Worm (Caenorhabditis elegans): ENCODE measurements around the gene trr-1.
A peak's percentile ranks its signal among the peaks of the same experiment; 100 is the strongest.

trr-1 gene

DNA sequence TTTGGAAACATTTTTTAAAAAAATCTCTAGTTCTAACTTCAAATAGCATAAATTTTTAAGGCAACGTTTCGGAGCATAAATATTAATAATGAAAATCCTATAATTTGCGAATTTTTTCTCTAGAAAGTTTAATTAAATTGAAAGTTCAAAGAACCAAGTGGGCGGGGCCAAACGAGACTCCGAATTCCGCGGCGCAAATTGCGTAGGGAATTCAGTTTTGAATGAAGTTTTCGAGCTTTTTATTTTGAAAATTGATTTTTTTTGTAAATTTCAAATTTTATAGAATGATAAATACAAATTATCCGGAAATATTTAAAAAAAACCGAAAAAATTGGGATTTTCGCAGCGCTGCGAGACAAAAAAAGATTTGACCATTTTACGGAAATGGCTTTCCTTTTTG is 45.1 kb upstream of the trr-1 start:
- no peak for TF ChIP-seq unc-62 (GFP tag; optimal IDR thresholded peaks at IDR 0.05)

DNA sequence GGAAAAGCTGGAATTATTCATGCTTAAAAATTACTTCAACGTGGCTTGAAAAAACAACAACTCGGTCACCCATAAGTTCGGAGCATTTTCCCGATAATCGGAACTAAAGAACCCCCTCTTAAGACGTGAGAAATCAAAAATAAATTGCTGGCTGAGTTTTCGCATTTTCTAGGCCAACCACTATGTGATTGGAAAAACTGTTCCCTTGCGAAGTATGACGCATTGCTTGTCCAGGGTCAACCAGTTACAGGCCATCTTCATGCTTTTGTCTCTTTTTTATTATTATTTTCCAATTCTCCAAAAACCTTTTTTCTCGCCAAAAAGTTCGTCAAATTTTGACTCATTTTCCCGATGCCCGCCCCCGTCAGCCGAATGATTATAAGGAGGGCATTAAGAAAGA is 44.4 kb upstream of the trr-1 start, which contains the start of gene F13D12.3:
Gene F13D12.3 (plus strand): TSS at position 301 of the 400 bp plus-strand sequence.
- no peak for TF ChIP-seq ces-1 (GFP tag; optimal IDR thresholded peaks at IDR 0.05)
- TF ChIP-seq lin-32 (GFP tag; optimal IDR thresholded peaks at IDR 0.05), result no peak
- TF ChIP-seq nhr-12 (tag; optimal IDR thresholded peaks at IDR 0.05), result no peak

- TF ChIP-seq ztf-11 (tag; optimal IDR thresholded peaks at IDR 0.05) (no peak), elt-3 (tag; optimal IDR thresholded peaks at IDR 0.05) (no peak), mls-2 (tag; optimal IDR thresholded peaks at IDR 0.05) (no peak), ham-2 (GFP tag; optimal IDR thresholded peaks at IDR 0.05) (no peak), tbx-8 (GFP tag; optimal IDR thresholded peaks at IDR 0.05) (no peak), mab-5 (tag; optimal IDR thresholded peaks at IDR 0.05) (no peak)
Observed at ce11 chrII:11719533-11719932, 43.8 kb upstream of the trr-1 start.

- no peak for TF ChIP-seq elt-1 (tag; optimal IDR thresholded peaks at IDR 0.05; ENCODE audit: borderline replicate concordance, insufficient read depth)
- TF ChIP-seq sem-2 (GFP tag; optimal IDR thresholded peaks at IDR 0.05), result no peak
- no peak for TF ChIP-seq zip-8 (tag; optimal IDR thresholded peaks at IDR 0.05)
- no peak for TF ChIP-seq elt-3 (tag; optimal IDR thresholded peaks at IDR 0.05)
- TF ChIP-seq nhr-237 (tag; optimal IDR thresholded peaks at IDR 0.05), result no peak
- no peak for TF ChIP-seq M03D4.4 (tag; optimal IDR thresholded peaks at IDR 0.05)
- no peak for TF ChIP-seq ceh-39 (tag; optimal IDR thresholded peaks at IDR 0.05)
- TF ChIP-seq snpc-4 (tag; optimal IDR thresholded peaks at IDR 0.05), result no peak
- no peak for TF ChIP-seq ces-1 (GFP tag; optimal IDR thresholded peaks at IDR 0.05)
- TF ChIP-seq bed-3 (GFP tag; optimal IDR thresholded peaks at IDR 0.05), result no peak
- TF ChIP-seq ham-2 (GFP tag; optimal IDR thresholded peaks at IDR 0.05), result no peak
- no peak for TF ChIP-seq mep-1 (tag; optimal IDR thresholded peaks at IDR 0.05)
- TF ChIP-seq lin-13 (tag; optimal IDR thresholded peaks at IDR 0.05), result no peak
- no peak for TF ChIP-seq unc-39 (tag; optimal IDR thresholded peaks at IDR 0.05)
- no peak for TF ChIP-seq pha-4 (tag; optimal IDR thresholded peaks at IDR 0.05)
Observed at ce11 chrII:11714728-11715127, 39.0 kb upstream of the trr-1 start.

ce11 chrII:11713569-11713968 is 37.8 kb upstream of the trr-1 start, which contains the start of gene F13D12.10:
Gene F13D12.10, plus strand, starts transcription at chrII:11713799.
- TF ChIP-seq cnd-1 (tag; optimal IDR thresholded peaks at IDR 0.05) (no peak), unc-120 (tag; optimal IDR thresholded peaks at IDR 0.05; ENCODE audit: poor library complexity, severe bottlenecking) (peak; percentile 7), hlh-1 (tag; optimal IDR thresholded peaks at IDR 0.05) (peak; percentile 95)

DNA sequence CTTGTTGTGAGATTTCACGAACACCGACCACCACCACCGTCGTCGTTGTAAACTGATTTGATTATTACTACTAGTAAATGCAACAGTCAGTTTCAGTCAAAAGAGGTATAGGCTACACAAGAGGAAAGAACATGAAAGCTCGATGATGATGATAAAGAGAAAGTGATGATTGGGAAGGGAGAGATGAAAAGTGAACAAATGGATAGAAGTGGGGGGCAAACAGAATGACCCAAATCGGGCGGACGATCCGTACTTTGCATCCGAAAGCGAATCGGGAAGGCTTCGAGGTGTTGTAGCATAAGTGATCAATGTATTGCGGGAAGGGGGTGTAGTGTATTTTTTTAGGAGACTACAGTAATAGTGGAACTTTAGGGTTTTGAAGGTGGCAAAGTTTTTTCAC is 35.0 kb upstream of the trr-1 start:
- TF ChIP-seq lin-32 (GFP tag; optimal IDR thresholded peaks at IDR 0.05), result no peak
- TF ChIP-seq blmp-1 (tag; optimal IDR thresholded peaks at IDR 0.05), result peak; percentile 52

- TF ChIP-seq ceh-83 (GFP tag; optimal IDR thresholded peaks at IDR 0.05) (no peak), sem-2 (GFP tag; optimal IDR thresholded peaks at IDR 0.05) (no peak)
Observed at ce11 chrII:11709464-11709863, 33.7 kb upstream of the trr-1 start, which contains the start of gene fcmt-1. Gene fcmt-1, minus strand, starts transcription at chrII:11709564.

DNA sequence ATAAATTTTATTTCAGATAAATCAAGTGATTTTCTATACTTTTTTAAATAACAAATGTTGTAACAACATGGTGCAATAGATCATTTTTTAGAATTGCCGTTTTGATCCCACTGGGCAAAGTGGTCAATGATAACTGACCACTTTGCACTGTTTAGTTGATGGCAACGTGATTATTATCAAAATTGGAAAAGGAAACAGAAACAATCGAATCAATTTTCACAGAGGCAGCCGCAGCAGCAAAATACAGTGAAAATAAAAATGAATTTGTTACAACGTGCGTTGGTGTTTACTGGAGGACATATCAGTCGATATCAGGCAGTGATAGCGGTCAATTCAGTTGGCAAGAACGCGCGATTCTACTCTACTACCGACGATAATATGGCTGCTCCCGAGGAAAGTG is 30.1 kb upstream of the trr-1 start, which contains the start of gene VF13D12L.3:
Gene VF13D12L.3 (plus strand): TSS at position 223 of the 400 bp plus-strand sequence.
- TF ChIP-seq nhr-237 (tag; optimal IDR thresholded peaks at IDR 0.05) (no peak), ztf-11 (tag; optimal IDR thresholded peaks at IDR 0.05) (no peak), ham-2 (GFP tag; optimal IDR thresholded peaks at IDR 0.05) (no peak), unc-120 (tag; optimal IDR thresholded peaks at IDR 0.05; ENCODE audit: poor library complexity, severe bottlenecking) (no peak), flh-1 (GFP tag; optimal IDR thresholded peaks at IDR 0.05) (no peak), cnd-1 (tag; optimal IDR thresholded peaks at IDR 0.05) (no peak), hlh-1 (tag; optimal IDR thresholded peaks at IDR 0.05) (no peak), ceh-83 (GFP tag; optimal IDR thresholded peaks at IDR 0.05) (no peak), drap-1 (GFP tag; optimal IDR thresholded peaks at IDR 0.05) (no peak), sptf-1 (tag; optimal IDR thresholded peaks at IDR 0.05) (no peak), mab-5 (tag; optimal IDR thresholded peaks at IDR 0.05) (no peak), ceh-43 (GFP tag; optimal IDR thresholded peaks at IDR 0.05) (no peak), ces-1 (GFP tag; optimal IDR thresholded peaks at IDR 0.05) (no peak), lin-32 (GFP tag; optimal IDR thresholded peaks at IDR 0.05) (no peak), lsy-2 (tag; optimal IDR thresholded peaks at IDR 0.05) (no peak), blmp-1 (tag; optimal IDR thresholded peaks at IDR 0.05) (no peak), ceh-39 (tag; optimal IDR thresholded peaks at IDR 0.05) (no peak), unc-39 (tag; optimal IDR thresholded peaks at IDR 0.05) (no peak)

Data from whole organism, mixed stage, embryonic.